Fruit fly (Drosophila melanogaster): Measurements from ENCODE around the gene milt.
A peak's percentile ranks its signal among the peaks of the same experiment; 100 is the strongest.

Gene milt

DNA sequence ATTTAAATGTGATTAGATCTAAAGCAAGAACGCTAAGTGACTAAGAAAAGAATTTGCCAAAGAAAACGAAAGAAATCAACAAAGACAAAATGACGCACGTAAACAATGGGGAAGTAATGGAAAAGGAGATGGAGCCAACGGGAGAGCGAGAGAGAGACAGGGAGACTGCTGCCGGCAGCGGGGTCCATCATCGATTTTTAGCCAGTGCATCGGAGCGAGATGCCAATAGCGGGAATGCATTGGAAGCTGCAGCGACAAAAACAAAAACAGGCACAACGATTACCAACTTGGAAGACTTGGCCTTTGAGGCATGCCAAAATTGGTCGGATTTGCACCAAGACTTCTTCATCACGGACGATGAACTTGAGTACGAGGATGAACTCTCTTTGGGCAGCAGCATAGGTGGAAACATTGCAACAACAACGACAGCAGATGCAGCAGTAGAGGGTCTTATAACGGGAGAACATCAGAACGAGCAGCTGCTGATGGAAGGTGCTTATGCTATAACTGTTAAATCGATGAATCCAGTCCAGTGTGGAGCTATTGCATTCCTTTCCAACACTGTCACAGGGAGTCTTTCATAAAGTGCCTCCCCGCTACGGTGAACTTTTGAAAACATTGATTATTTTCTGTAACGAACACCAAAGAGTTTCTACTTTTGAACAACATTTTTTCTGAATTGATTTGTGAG, 13.0 kb downstream of the milt start:
- TF ChIP-seq Abd-B (GFP tag; optimal IDR thresholded peaks at IDR 0.05) (no peak), psq (GFP tag; optimal IDR thresholded peaks at IDR 0.05) (peak; percentile 59), CrebA (GFP tag; optimal IDR thresholded peaks at IDR 0.05; ENCODE audit: borderline replicate concordance) (no peak), fru (GFP tag; optimal IDR thresholded peaks at IDR 0.05) (peak; percentile 26), Jra (GFP tag; optimal IDR thresholded peaks at IDR 0.05) (no peak)

DNA sequence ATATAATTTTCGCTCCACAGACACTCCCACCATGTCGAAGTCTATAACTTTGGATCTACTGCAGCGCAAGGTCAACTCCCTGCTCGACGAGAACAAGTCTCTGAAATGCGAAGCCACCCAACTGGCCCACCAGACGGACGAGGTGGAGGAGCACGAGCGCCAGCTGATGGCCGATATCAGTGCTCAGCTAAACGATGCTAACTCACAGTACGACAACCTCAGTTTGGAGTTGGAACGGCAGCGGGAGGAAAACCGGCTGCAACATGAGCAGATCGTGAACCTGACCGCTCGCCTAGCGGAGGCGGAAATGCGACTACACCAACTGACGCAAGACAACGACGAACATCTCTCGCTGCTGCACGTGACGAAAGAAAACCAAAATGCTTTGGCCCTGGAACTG, 14.1 kb downstream of the milt start:
- TF ChIP-seq Jra (GFP tag; optimal IDR thresholded peaks at IDR 0.05): no peak
- TF ChIP-seq CG9705 (GFP tag; optimal IDR thresholded peaks at IDR 0.05): no peak
- TF ChIP-seq rgr (GFP tag; optimal IDR thresholded peaks at IDR 0.05): no peak
- TF ChIP-seq foxo (GFP tag; optimal IDR thresholded peaks at IDR 0.05): no peak
- no peak for TF ChIP-seq tai (GFP tag; optimal IDR thresholded peaks at IDR 0.05)
- no peak for TF ChIP-seq brk (GFP tag; optimal IDR thresholded peaks at IDR 0.05)
- no peak for TF ChIP-seq lola (GFP tag; optimal IDR thresholded peaks at IDR 0.05)
- no peak for TF ChIP-seq CG32264 (GFP tag; optimal IDR thresholded peaks at IDR 0.05)
- TF ChIP-seq Dfd (GFP tag; optimal IDR thresholded peaks at IDR 0.05): no peak
- TF ChIP-seq Myc (optimal IDR thresholded peaks at IDR 0.05): no peak
- no peak for TF ChIP-seq usp (GFP tag; optimal IDR thresholded peaks at IDR 0.05)
- no peak for TF ChIP-seq dl (GFP tag; optimal IDR thresholded peaks at IDR 0.05; ENCODE audit: insufficient read depth in 1 of 2, partially characterized antibody in 2 of 2)
- no peak for TF ChIP-seq fru (GFP tag; optimal IDR thresholded peaks at IDR 0.05)
- no peak for TF ChIP-seq OdsH (GFP tag; optimal IDR thresholded peaks at IDR 0.05)
- no peak for TF ChIP-seq Hr78 (GFP tag; optimal IDR thresholded peaks at IDR 0.05)
- no peak for TF ChIP-seq CrebA (GFP tag; optimal IDR thresholded peaks at IDR 0.05; ENCODE audit: borderline replicate concordance)
- TF ChIP-seq dmrt93B (GFP tag; optimal IDR thresholded peaks at IDR 0.05): no peak
- TF ChIP-seq jim (GFP tag; optimal IDR thresholded peaks at IDR 0.05): no peak
- TF ChIP-seq h (GFP tag; optimal IDR thresholded peaks at IDR 0.05): no peak
- TF ChIP-seq br (GFP tag; optimal IDR thresholded peaks at IDR 0.05): no peak

DNA sequence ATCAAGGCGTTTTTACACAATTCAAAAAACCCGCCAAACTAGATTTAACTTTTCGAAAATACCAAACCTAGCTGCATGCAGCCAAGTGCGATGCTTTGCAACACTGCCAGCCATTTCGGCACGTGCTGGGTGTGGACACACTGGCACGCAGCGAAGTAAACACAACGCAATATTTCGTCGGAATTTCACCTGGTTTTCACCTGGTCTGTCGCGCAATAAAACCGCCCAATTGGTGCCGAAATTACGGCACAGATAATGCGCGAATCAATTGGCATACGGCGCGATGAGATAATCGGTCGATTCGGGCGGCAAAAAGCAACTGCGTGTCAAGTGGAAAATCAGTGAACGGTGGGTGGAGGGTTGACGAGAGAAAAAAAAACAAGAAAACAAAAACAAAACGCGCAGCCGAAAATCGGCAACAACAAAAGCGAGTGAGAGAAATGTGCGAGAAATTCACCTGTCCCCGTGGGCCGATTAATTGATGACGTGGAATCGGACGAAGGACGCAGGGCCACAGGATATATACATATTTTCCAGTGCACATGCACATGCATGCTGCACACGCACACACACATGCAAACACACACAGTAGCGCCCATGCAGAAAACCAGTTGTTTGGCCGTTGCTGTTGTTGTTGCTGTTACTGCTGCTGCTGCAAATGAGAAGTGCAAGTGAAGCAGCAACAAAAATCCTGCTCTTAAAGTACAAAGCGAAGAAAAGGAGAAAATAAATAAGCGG, 18.7 kb downstream of the milt start, which contains the start of gene Mnn1:
Gene Mnn1 (plus strand): TSS at position 113 of the 738 bp plus-strand sequence.
- TF ChIP-seq CG32264 (GFP tag; optimal IDR thresholded peaks at IDR 0.05) (no peak), GATAd (GFP tag; optimal IDR thresholded peaks at IDR 0.05) (no peak), Vsx2 (GFP tag; optimal IDR thresholded peaks at IDR 0.05; ENCODE audit: partially characterized antibody) (peak; percentile 15), fru (GFP tag; optimal IDR thresholded peaks at IDR 0.05) (peak; percentile 27), Hnf4 (GFP tag; optimal IDR thresholded peaks at IDR 0.05) (no peak), h (GFP tag; optimal IDR thresholded peaks at IDR 0.05) (peak; percentile 82), sv (GFP tag; optimal IDR thresholded peaks at IDR 0.05) (peak; percentile 17), psq (GFP tag; optimal IDR thresholded peaks at IDR 0.05) (peak; percentile 84), tai (GFP tag; optimal IDR thresholded peaks at IDR 0.05) (no peak), Hr83 (GFP tag; optimal IDR thresholded peaks at IDR 0.05; ENCODE audit: poor library complexity, severe bottlenecking) (peak; percentile 84), pan (optimal IDR thresholded peaks at IDR 0.05) (no peak), Mio (GFP tag; optimal IDR thresholded peaks at IDR 0.05) (no peak), Jra (GFP tag; optimal IDR thresholded peaks at IDR 0.05) (no peak), dmrt93B (GFP tag; optimal IDR thresholded peaks at IDR 0.05) (no peak), Hr78 (GFP tag; optimal IDR thresholded peaks at IDR 0.05) (no peak), Dfd (GFP tag; optimal IDR thresholded peaks at IDR 0.05) (no peak), ey (GFP tag; optimal IDR thresholded peaks at IDR 0.05) (peak; percentile 41), dl (GFP tag; optimal IDR thresholded peaks at IDR 0.05; ENCODE audit: insufficient read depth in 1 of 2, partially characterized antibody in 2 of 2) (peak in 1 of 2 experiments; percentile 8), jim (GFP tag; optimal IDR thresholded peaks at IDR 0.05) (peak; percentile 66), N (GFP tag; optimal IDR thresholded peaks at IDR 0.05) (no peak), brk (GFP tag; optimal IDR thresholded peaks at IDR 0.05) (peak; percentile 53), Abd-B (GFP tag; optimal IDR thresholded peaks at IDR 0.05) (no peak), lola (GFP tag; optimal IDR thresholded peaks at IDR 0.05) (no peak), Dif (GFP tag; optimal IDR thresholded peaks at IDR 0.05; ENCODE audit: partially characterized antibody) (peak; percentile 17), HLH106 (tag; optimal IDR thresholded peaks at IDR 0.05) (peak; percentile 42), CrebA (GFP tag; optimal IDR thresholded peaks at IDR 0.05; ENCODE audit: borderline replicate concordance) (no peak), usp (GFP tag; optimal IDR thresholded peaks at IDR 0.05) (no peak), Rel (GFP tag; optimal IDR thresholded peaks at IDR 0.05) (no peak), Rel (tag; optimal IDR thresholded peaks at IDR 0.05) (peak; percentile 86), Sp1 (GFP tag; optimal IDR thresholded peaks at IDR 0.05) (peak; percentile 51), rgr (GFP tag; optimal IDR thresholded peaks at IDR 0.05) (no peak), CG9705 (GFP tag; optimal IDR thresholded peaks at IDR 0.05) (peak; percentile 36), foxo (GFP tag; optimal IDR thresholded peaks at IDR 0.05) (peak in 1 of 2 experiments; percentile 56), dsf (GFP tag; optimal IDR thresholded peaks at IDR 0.05; ENCODE audit: borderline replicate concordance) (peak; percentile 5), br (GFP tag; optimal IDR thresholded peaks at IDR 0.05) (peak; percentile 1), sage (GFP tag; optimal IDR thresholded peaks at IDR 0.05) (no peak), Myc (optimal IDR thresholded peaks at IDR 0.05) (peak; percentile 35), woc (GFP tag; optimal IDR thresholded peaks at IDR 0.05) (no peak), OdsH (GFP tag; optimal IDR thresholded peaks at IDR 0.05) (no peak)

Data from whole organism, wandering third instar larva.